Worm (Caenorhabditis elegans): ENCODE data around the gene W06H8.2.

DNA sequence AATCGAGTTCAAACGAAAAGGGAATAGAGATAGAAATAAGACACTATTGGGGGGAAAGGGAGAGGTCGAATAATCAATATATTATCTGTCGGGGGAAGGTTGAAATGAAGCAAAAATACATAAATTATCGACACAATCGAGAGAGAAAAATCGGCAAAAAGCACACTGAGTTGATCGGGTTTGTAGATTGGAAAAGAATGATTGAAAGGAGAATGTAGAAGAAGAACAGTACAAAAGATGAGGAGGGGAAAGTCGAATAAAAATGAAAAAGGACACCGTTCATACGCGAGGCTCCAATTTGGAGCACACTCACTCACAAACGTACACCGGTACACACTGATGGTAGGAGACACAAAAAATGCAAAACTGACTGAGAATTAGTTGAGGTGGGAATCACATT lies 14.7 kb downstream of the W06H8.2 start:
- TF ChIP-seq mcd-1 (GFP tag; IDR thresholded peaks at IDR 0.05) (no peak), pha-4 (tag; optimal IDR thresholded peaks at IDR 0.05) (no peak), F57A8.1 (GFP tag; optimal IDR thresholded peaks at IDR 0.05) (no peak), hmg-1.2 (GFP tag; IDR thresholded peaks at IDR 0.05) (no peak), snpc-1.3 (tag; optimal IDR thresholded peaks at IDR 0.05; ENCODE audit: insufficient read depth) (no peak), Y67H2A.10 (GFP tag; conservative IDR thresholded peaks at IDR 0.05) (no peak), ekl-4 (GFP tag; IDR thresholded peaks at IDR 0.05) (no peak), somi-1 (GFP tag; optimal IDR thresholded peaks at IDR 0.05) (no peak), Y56A3A.18 (GFP tag; IDR thresholded peaks at IDR 0.05) (peak; percentile 29; the same call in 1 of the 2 replicates)
